Fruit fly (Drosophila melanogaster) Kc167 (cell line): Measurements from ENCODE around the gene CG4645.

Experiments used
- Myc ChIP-seq: fragments of >200 bp; optimal IDR thresholded peaks from 2 replicates; lab custom pipeline; 2017; ENCODE audit warnings: missing external identifiers
- Sin3A ChIP-seq: fragments of >200 bp; optimal IDR thresholded peaks from 2 replicates; lab custom pipeline; 2018; ENCODE audit warnings: missing external identifiers
- h ChIP-seq: fragments of >200 bp; optimal IDR thresholded peaks from 3 replicates; lab custom pipeline; 2018; ENCODE audit warnings: missing external identifiers
- insv ChIP-seq: fragments of >200 bp; optimal IDR thresholded peaks from 3 replicates; lab custom pipeline; 2018; ENCODE audit warnings: missing external identifiers
- psq ChIP-seq: fragments of >200 bp; optimal IDR thresholded peaks from 2 replicates; lab custom pipeline; 2017; ENCODE audit warnings: missing external identifiers
- ttk ChIP-seq: sonication (Bioruptor generic); optimal IDR thresholded peaks from 2 replicates; lab custom pipeline; 2017; ENCODE audit warnings: missing external identifiers

The CG4645 gene

dm6 chrX:12923258-12923901, 13.6 kb downstream of the CG4645 start:
- TF ChIP-seq insv (lab: Kevin White, UChicago) (no peak), h (no peak), psq (no peak), ttk (lab: Kevin White, UChicago) (no peak)

- no peak for TF ChIP-seq insv (lab: Kevin White, UChicago)
- TF ChIP-seq Myc: no peak
- no peak for TF ChIP-seq h
- no peak for TF ChIP-seq Sin3A (lab: Kevin White, UChicago)
- no peak for TF ChIP-seq ttk (lab: Kevin White, UChicago)
- TF ChIP-seq psq: no peak
Measured at dm6 chrX:12925426-12926256, 15.9 kb downstream of the CG4645 start.

dm6 chrX:12927612-12928011, 17.9 kb downstream of the CG4645 start:
- TF ChIP-seq Sin3A (lab: Kevin White, UChicago): no peak
- no peak for TF ChIP-seq Myc
- TF ChIP-seq insv (lab: Kevin White, UChicago): no peak
- TF ChIP-seq ttk (lab: Kevin White, UChicago): no peak
- no peak for TF ChIP-seq psq
- TF ChIP-seq h: no peak

dm6 chrX:12929817-12930216, 20.1 kb downstream of the CG4645 start:
- TF ChIP-seq Sin3A (lab: Kevin White, UChicago) (no peak), ttk (lab: Kevin White, UChicago) (no peak), h (no peak), insv (lab: Kevin White, UChicago) (no peak), Myc (no peak), psq (no peak)

dm6 chrX:12937825-12938520, 28.2 kb downstream of the CG4645 start:
- no peak for TF ChIP-seq Sin3A (lab: Kevin White, UChicago)
- TF ChIP-seq ttk (lab: Kevin White, UChicago): no peak
- TF ChIP-seq Myc: no peak
- TF ChIP-seq insv (lab: Kevin White, UChicago): no peak
- no peak for TF ChIP-seq psq
- no peak for TF ChIP-seq h

- TF ChIP-seq Myc (no peak), Sin3A (lab: Kevin White, UChicago) (no peak), psq (no peak), insv (lab: Kevin White, UChicago) (no peak), h (no peak), ttk (lab: Kevin White, UChicago) (no peak)
Measured at dm6 chrX:12939021-12939420, 29.3 kb downstream of the CG4645 start.

- TF ChIP-seq psq: no peak
- no peak for TF ChIP-seq Sin3A (lab: Kevin White, UChicago)
- TF ChIP-seq insv (lab: Kevin White, UChicago): no peak
- TF ChIP-seq Myc: no peak
- no peak for TF ChIP-seq ttk (lab: Kevin White, UChicago)
- TF ChIP-seq h: no peak
Measured at dm6 chrX:12939951-12940350, 30.2 kb downstream of the CG4645 start.

dm6 chrX:12940396-12940795, 30.6 kb downstream of the CG4645 start:
- TF ChIP-seq insv (lab: Kevin White, UChicago) (no peak), Sin3A (lab: Kevin White, UChicago) (no peak), Myc (no peak), h (no peak), psq (no peak), ttk (lab: Kevin White, UChicago) (no peak)

- TF ChIP-seq insv (lab: Kevin White, UChicago) (no peak), ttk (lab: Kevin White, UChicago) (no peak), psq (no peak), Sin3A (lab: Kevin White, UChicago) (no peak), h (no peak), Myc (no peak)
Measured at dm6 chrX:12947670-12948069, 37.9 kb downstream of the CG4645 start.

- TF ChIP-seq ttk (lab: Kevin White, UChicago): no peak
Measured at dm6 chrX:12957412-12957895, 47.7 kb downstream of the CG4645 start, which contains the start of gene hec. Gene hec, minus strand, starts transcription at chrX:12957462.

- TF ChIP-seq insv (lab: Kevin White, UChicago) (no peak), Sin3A (lab: Kevin White, UChicago) (no peak), psq (no peak), h (no peak), Myc (no peak), ttk (lab: Kevin White, UChicago) (no peak)
Measured at dm6 chrX:12958920-12959319, 49.2 kb downstream of the CG4645 start, which contains the start of gene CG32642. Gene CG32642, plus strand, starts transcription at chrX:12959220.
